Fruit fly (Drosophila melanogaster) whole organism, embryonic: ENCODE results near the gene SkpE.
A peak's percentile ranks its signal among the peaks of the same experiment; 100 is the strongest.

ENCODE experiments used
- ATbp ChIP-seq: fragments of 200-800 bp; sonication (Bioruptor generic); optimal IDR thresholded peaks from 2 replicates; lab custom pipeline; 2017; ENCODE audit warnings: missing biosample characterization, mild to moderate bottlenecking, missing genetic modification characterization, missing genetic modification reagents
- Adf1 ChIP-seq: fragments of 200-800 bp; sonication (Bioruptor generic); IDR thresholded peaks from 2 replicates; pipeline ENCODE4 v1.3.6; 2022; ENCODE audit warnings: missing biosample characterization, missing genetic modification characterization
- Aef1 ChIP-seq: fragments of 200-800 bp; sonication (Bioruptor generic); IDR thresholded peaks from 3 replicates; pipeline ENCODE4 v1.3.6; 2022; ENCODE audit warnings: missing biosample characterization, missing genetic modification characterization
- Antp ChIP-seq: fragments of 200-800 bp; sonication (Bioruptor generic); optimal IDR thresholded peaks from 3 replicates; lab custom pipeline; 2016; ENCODE audit warnings: missing biosample characterization, missing genetic modification characterization
- Atf-2 ChIP-seq: fragments of 200-800 bp; sonication (Bioruptor generic); optimal IDR thresholded peaks from 2 replicates; lab custom pipeline; 2016; ENCODE audit warnings: missing biosample characterization, missing genetic modification characterization
- CG10209 ChIP-seq: fragments of 200-800 bp; sonication (Bioruptor generic); optimal IDR thresholded peaks from 3 replicates; lab custom pipeline; 2017; ENCODE audit warnings: missing biosample characterization, mild to moderate bottlenecking, missing genetic modification characterization, missing genetic modification reagents
- CG10321 ChIP-seq: fragments of 200-800 bp; sonication (Bioruptor generic); IDR thresholded peaks from 2 replicates; pipeline ENCODE4 v1.3.6; 2022; ENCODE audit warnings: missing biosample characterization, missing genetic modification characterization
- CG11085 ChIP-seq: fragments of 200-800 bp; sonication (Bioruptor generic); IDR thresholded peaks from 2 replicates; pipeline ENCODE4 v1.3.6; 2022; ENCODE audit warnings: missing biosample characterization, missing genetic modification characterization
- CG11504 ChIP-seq: fragments of 200-800 bp; sonication (Bioruptor generic); optimal IDR thresholded peaks from 3 replicates; lab custom pipeline; 2019; ENCODE audit warnings: missing biosample characterization, mild to moderate bottlenecking, missing genetic modification characterization, moderate library complexity
- CG15479 ChIP-seq: fragments of 200-800 bp; sonication (Bioruptor generic); optimal IDR thresholded peaks from 3 replicates; lab custom pipeline; 2019; ENCODE audit warnings: missing biosample characterization, mild to moderate bottlenecking, missing genetic modification characterization, moderate library complexity
- CG17912 ChIP-seq: fragments of 200-800 bp; sonication (Bioruptor generic); optimal IDR thresholded peaks from 2 replicates; lab custom pipeline; 2018; ENCODE audit warnings: missing biosample characterization, mild to moderate bottlenecking, missing genetic modification characterization
- CG1832 ChIP-seq: fragments of 200-800 bp; sonication (Bioruptor generic); optimal IDR thresholded peaks from 2 replicates; lab custom pipeline; 2017; ENCODE audit warnings: missing biosample characterization, mild to moderate bottlenecking, missing genetic modification characterization, inconsistent platforms
- CG3995 ChIP-seq: fragments of 200-800 bp; sonication (Bioruptor generic); optimal IDR thresholded peaks from 3 replicates; lab custom pipeline; 2016; ENCODE audit warnings: missing biosample characterization, missing genetic modification characterization
- CG4360 ChIP-seq: fragments of 200-800 bp; sonication (Bioruptor generic); IDR thresholded peaks from 2 replicates; pipeline ENCODE4 v1.3.6; 2022; ENCODE audit warnings: missing biosample characterization, missing genetic modification characterization
- CG6683 ChIP-seq: fragments of 200-800 bp; sonication (Bioruptor generic); optimal IDR thresholded peaks from 2 replicates; lab custom pipeline; 2017; ENCODE audit warnings: missing biosample characterization, mild to moderate bottlenecking, missing genetic modification characterization, missing genetic modification reagents
- CG8478 ChIP-seq: fragments of >200 bp; optimal IDR thresholded peaks from 2 replicates; lab custom pipeline; 2018
- CG8924 ChIP-seq: fragments of 200-800 bp; optimal IDR thresholded peaks from 3 replicates; lab custom pipeline; 2019; ENCODE audit warnings: missing biosample characterization, mild to moderate bottlenecking, missing genetic modification characterization, moderate library complexity
- CG9932 ChIP-seq: fragments of 200-800 bp; sonication (Bioruptor generic); IDR thresholded peaks from 2 replicates; pipeline ENCODE4 v1.3.6; 2022; ENCODE audit warnings: missing biosample characterization, missing genetic modification characterization
- Deaf1 ChIP-seq: fragments of 200-800 bp; optimal IDR thresholded peaks from 3 replicates; lab custom pipeline; 2019; ENCODE audit warnings: missing biosample characterization, mild to moderate bottlenecking, missing genetic modification characterization, moderate library complexity
- ERR ChIP-seq: fragments of 200-800 bp; sonication (Bioruptor generic); optimal IDR thresholded peaks from 2 replicates; lab custom pipeline; 2016; ENCODE audit warnings: missing biosample characterization, missing genetic modification characterization
- HLH4C ChIP-seq: fragments of 200-800 bp; sonication (Bioruptor generic); IDR thresholded peaks from 3 replicates; pipeline ENCODE4 v1.3.6; 2022; ENCODE audit warnings: missing biosample characterization, missing genetic modification characterization; ENCODE audit not compliant: partially characterized antibody
- Mad ChIP-seq: fragments of 200-800 bp; sonication (Bioruptor generic); optimal IDR thresholded peaks from 2 replicates; lab custom pipeline; 2016; ENCODE audit warnings: missing biosample characterization, missing genetic modification characterization
- Med ChIP-seq: fragments of 200-800 bp; sonication (Bioruptor generic); peaks from one replicate; lab custom pipeline; 2016; ENCODE audit warnings: missing biosample characterization, missing genetic modification characterization, mild to moderate bottlenecking, inconsistent platforms, moderate library complexity
- NfI ChIP-seq: fragments of 200-800 bp; sonication (Bioruptor generic); optimal IDR thresholded peaks from 3 replicates; lab custom pipeline; 2018; ENCODE audit warnings: missing biosample characterization, mild to moderate bottlenecking, missing genetic modification characterization, moderate library complexity
- Stat92E ChIP-seq, 3 experiments: fragments of >200 bp in 2 of 3; fragments of 200-800 bp in 1 of 3; sonication (Bioruptor generic) in 1 of 3; optimal IDR thresholded peaks; 2 replicates each; lab custom pipeline; 2017 to 2019; ENCODE audit warnings: missing biosample characterization in 3 of 3, missing genetic modification characterization in 3 of 3, mild to moderate bottlenecking in 1 of 3, moderate library complexity in 1 of 3
- YL-1 ChIP-seq: fragments of 200-800 bp; sonication (Bioruptor generic); optimal IDR thresholded peaks from 3 replicates; lab custom pipeline; 2017; ENCODE audit warnings: missing biosample characterization, mild to moderate bottlenecking, missing genetic modification characterization
- chinmo ChIP-seq: fragments of 200-800 bp; sonication (Bioruptor generic); IDR thresholded peaks from 4 replicates; pipeline ENCODE4 v1.3.6; 2022; ENCODE audit warnings: missing biosample characterization, missing genetic modification characterization; ENCODE audit not compliant: partially characterized antibody
- jumu ChIP-seq: fragments of 200-800 bp; sonication (Bioruptor generic); optimal IDR thresholded peaks from 3 replicates; lab custom pipeline; 2016; ENCODE audit warnings: missing biosample characterization, missing genetic modification characterization
- kni ChIP-seq: fragments of 200-800 bp; sonication (Bioruptor generic); optimal IDR thresholded peaks from 3 replicates; lab custom pipeline; 2017; ENCODE audit warnings: mild to moderate bottlenecking, missing biosample characterization, missing genetic modification reagents, missing genetic modification characterization
- prd ChIP-seq, 3 experiments: fragments of >200 bp in 2 of 3; fragments of 200-800 bp in 1 of 3; sonication (Bioruptor generic) in 1 of 3; optimal IDR thresholded peaks in 2 of 3; IDR thresholded peaks in 1 of 3; 2 replicates in 2 of 3; 3 replicates in 1 of 3; pipeline versions ENCODE4 v1.3.6 to Lab custom; 2017 to 2022; ENCODE audit warnings: missing biosample characterization in 1 of 3, missing genetic modification characterization in 1 of 3
- pros ChIP-seq: fragments of 200-800 bp; sonication (Bioruptor generic); optimal IDR thresholded peaks from 3 replicates; lab custom pipeline; 2019; ENCODE audit warnings: missing biosample characterization, mild to moderate bottlenecking, missing genetic modification characterization, moderate library complexity
- row ChIP-seq: fragments of 200-800 bp; sonication (Bioruptor generic); IDR thresholded peaks from 3 replicates; pipeline ENCODE4 v1.3.6; 2022; ENCODE audit warnings: missing biosample characterization, missing genetic modification characterization
- run ChIP-seq: fragments of 200-800 bp; sonication (Bioruptor generic); optimal IDR thresholded peaks from 3 replicates; lab custom pipeline; 2018; ENCODE audit warnings: missing biosample characterization, mild to moderate bottlenecking, missing genetic modification characterization
- sens ChIP-seq: fragments of 200-800 bp; sonication (Bioruptor generic); peaks from one replicate; lab custom pipeline; 2016; ENCODE audit warnings: missing biosample characterization, missing genetic modification characterization
- shn ChIP-seq: fragments of 200-800 bp; sonication (Bioruptor generic); optimal IDR thresholded peaks from 3 replicates; lab custom pipeline; 2016; ENCODE audit warnings: missing biosample characterization, missing genetic modification characterization
- sna ChIP-seq: fragments of 200-800 bp; sonication (Bioruptor generic); IDR thresholded peaks from 2 replicates; pipeline ENCODE4 v1.3.6; 2022; ENCODE audit warnings: missing biosample characterization, missing genetic modification characterization; ENCODE audit not compliant: partially characterized antibody
- so ChIP-seq: fragments of 200-800 bp; sonication (Bioruptor generic); IDR thresholded peaks from 3 replicates; pipeline ENCODE4 v1.3.6; 2022; ENCODE audit warnings: missing biosample characterization, missing genetic modification characterization
- sqz ChIP-seq: fragments of 200-800 bp; sonication (Bioruptor generic); optimal IDR thresholded peaks from 3 replicates; lab custom pipeline; 2018; ENCODE audit warnings: missing biosample characterization, mild to moderate bottlenecking, missing genetic modification characterization
- sr ChIP-seq: fragments of 200-800 bp; sonication (Bioruptor generic); IDR thresholded peaks from 3 replicates; pipeline ENCODE4 v1.3.6; 2022; ENCODE audit warnings: missing biosample characterization, missing genetic modification characterization
- twi ChIP-seq: fragments of 200-800 bp; optimal IDR thresholded peaks from 2 replicates; lab custom pipeline; 2019; ENCODE audit warnings: missing biosample characterization, mild to moderate bottlenecking, missing genetic modification characterization, moderate library complexity

The SkpE gene

dm6 chrX:19782736-19783325, 41.0 kb downstream of the SkpE start (continued):
- peak; percentile 50 for TF ChIP-seq CG15479 (GFP tag; lab: Kevin White, UChicago)
- no peak for TF ChIP-seq CG10209
- no peak for TF ChIP-seq Adf1 (GFP tag; lab: Robert Waterston, UW)
- TF ChIP-seq ERR (GFP tag; lab: Kevin White, UChicago) = no peak
- no peak for TF ChIP-seq so (GFP tag; lab: Robert Waterston, UW)
- TF ChIP-seq sqz = peak; percentile 44
- TF ChIP-seq jumu (GFP tag; lab: Kevin White, UChicago) = no peak
- no peak for TF ChIP-seq HLH4C (GFP tag; lab: Robert Waterston, UW)

dm6 chrX:19781861-19782260, 42.0 kb downstream of the SkpE start:
- no peak for TF ChIP-seq prd (optimal IDR thresholded peaks at IDR 0.05; lab: Kevin White, UChicago)
- TF ChIP-seq prd (GFP tag; IDR thresholded peaks at IDR 0.05; lab: Robert Waterston, UW) = peak; percentile 5; the same call in 1 of the 3 replicates
- peak; percentile 61 for TF ChIP-seq CG8478 (lab: Kevin White, UChicago)
- no peak for TF ChIP-seq row (GFP tag; lab: Robert Waterston, UW)

- TF ChIP-seq twi (tag; lab: Kevin White, UChicago) (peak; percentile 97), Stat92E (GFP tag; optimal IDR thresholded peaks at IDR 0.05; lab: Kevin White, UChicago) (peak in 1 of 3 experiments; percentile 35), pros (GFP tag; lab: Kevin White, UChicago) (peak; percentile 23), CG11085 (no peak), Deaf1 (peak; percentile 21), kni (GFP tag; lab: Kevin White, UChicago) (no peak), Atf-2 (GFP tag; lab: Kevin White, UChicago) (no peak), CG15479 (GFP tag; lab: Kevin White, UChicago) (peak; percentile 97), CG17912 (GFP tag; lab: Kevin White, UChicago) (no peak), sr (GFP tag; lab: Robert Waterston, UW) (no peak), CG3995 (GFP tag; lab: Kevin White, UChicago) (no peak), NfI (no peak), Med (GFP tag; lab: Kevin White, UChicago) (peak; percentile 32), CG8924 (tag; lab: Kevin White, UChicago) (peak; percentile 7)
These were observed 48.7 kb downstream of the SkpE start for dm6 chrX:19775055-19775645.

dm6 chrX:19773734-19774702, 49.9 kb downstream of the SkpE start:
- TF ChIP-seq shn (GFP tag; lab: Kevin White, UChicago) = no peak
- TF ChIP-seq Mad (GFP tag; lab: Kevin White, UChicago) = no peak
- no peak for TF ChIP-seq CG10321 (GFP tag; lab: Robert Waterston, UW)
- peak; percentile 49 for TF ChIP-seq CG1832 (GFP tag; lab: Kevin White, UChicago)
- peak; percentile 64 for TF ChIP-seq CG15479 (GFP tag; lab: Kevin White, UChicago)
- TF ChIP-seq YL-1 = no peak
- peak; percentile 55 for TF ChIP-seq ATbp
- 0 out of 2 replicates have a peak, but pooled peaks have one; percentile 23 for TF ChIP-seq CG9932 (GFP tag; lab: Robert Waterston, UW)
- TF ChIP-seq chinmo (GFP tag; lab: Robert Waterston, UW) = 0 out of 4 replicates have a peak, but pooled peaks have one; percentile 53
- no peak for TF ChIP-seq run (tag; lab: Kevin White, UChicago)
- TF ChIP-seq Med (GFP tag; lab: Kevin White, UChicago) = peak; percentile 24
- peak; percentile 93 for TF ChIP-seq pros (GFP tag; lab: Kevin White, UChicago)
- TF ChIP-seq CG11504 (tag; lab: Kevin White, UChicago) = peak; percentile 50
- no peak for TF ChIP-seq Antp (GFP tag; lab: Kevin White, UChicago)
- TF ChIP-seq sens (GFP tag; lab: Kevin White, UChicago) = peak; percentile 20
- TF ChIP-seq CG6683 = no peak
- TF ChIP-seq Adf1 (GFP tag; lab: Robert Waterston, UW) = 0 out of 2 replicates have a peak, but pooled peaks have one; percentile 21
- peak; percentile 97 for TF ChIP-seq CG4360 (GFP tag; lab: Robert Waterston, UW)
- 0 out of 3 replicates have a peak, but pooled peaks have one; percentile 13 for TF ChIP-seq Aef1 (GFP tag; lab: Robert Waterston, UW)
- TF ChIP-seq twi (tag; lab: Kevin White, UChicago) = peak; percentile 89
- TF ChIP-seq sna (GFP tag; lab: Robert Waterston, UW) = 0 out of 2 replicates have a peak, but pooled peaks have one; percentile 12
- peak; percentile 44 for TF ChIP-seq Deaf1
